Fruit fly (Drosophila melanogaster): ENCODE data around the gene mtgo.

Gene mtgo

dm6 chr2L:16535673-16536144 is 9.1 kb upstream of the mtgo start (continued):
- peak; percentile 97 for TF ChIP-seq row (GFP tag; IDR thresholded peaks at IDR 0.05)
- TF ChIP-seq btn (GFP tag; optimal IDR thresholded peaks at IDR 0.05): peak; percentile 76
- TF ChIP-seq tin (GFP tag; optimal IDR thresholded peaks at IDR 0.05): peak; percentile 88
- peak; percentile 67 for TF ChIP-seq CG4282 (GFP tag; optimal IDR thresholded peaks at IDR 0.05)
- peak; percentile 47 for TF ChIP-seq tup (GFP tag; optimal IDR thresholded peaks at IDR 0.05)
- TF ChIP-seq CG34422 (GFP tag; IDR thresholded peaks at IDR 0.05): peak; percentile 96
- TF ChIP-seq trem (tag; optimal IDR thresholded peaks at IDR 0.05): peak; percentile 94
- peak; percentile 84 to 90 for TF ChIP-seq Hr51 (GFP tag; optimal IDR thresholded peaks at IDR 0.05)
- TF ChIP-seq tap (tag; optimal IDR thresholded peaks at IDR 0.05): peak; percentile 92
- TF ChIP-seq tx (GFP tag; optimal IDR thresholded peaks at IDR 0.05): peak; percentile 65
- peak; percentile 58 for TF ChIP-seq CG10543 (GFP tag; optimal IDR thresholded peaks at IDR 0.05)
- TF ChIP-seq Dip3 (GFP tag; optimal IDR thresholded peaks at IDR 0.05): peak; percentile 63
- peak; percentile 84 for TF ChIP-seq jigr1 (GFP tag; IDR thresholded peaks at IDR 0.05)
- peak; percentile 85 for TF ChIP-seq gt (GFP tag; IDR thresholded peaks at IDR 0.05)
- peak; percentile 82 for TF ChIP-seq CG9215 (GFP tag; IDR thresholded peaks at IDR 0.05)
- no peak for TF ChIP-seq h (optimal IDR thresholded peaks at IDR 0.05)
- peak; percentile 94 for TF ChIP-seq fd96Cb (tag; optimal IDR thresholded peaks at IDR 0.05)
- TF ChIP-seq p53 (GFP tag; optimal IDR thresholded peaks at IDR 0.05): peak; percentile 62
- peak; percentile 68 for TF ChIP-seq luna (GFP tag; optimal IDR thresholded peaks at IDR 0.05)
- peak; percentile 94 for TF ChIP-seq Med (GFP tag)
- peak; percentile 79 for TF ChIP-seq CG6765 (GFP tag; optimal IDR thresholded peaks at IDR 0.05)
- peak; percentile 85 for TF ChIP-seq Hand (GFP tag; optimal IDR thresholded peaks at IDR 0.05)
- peak; percentile 49 for TF ChIP-seq Neu2 (GFP tag; optimal IDR thresholded peaks at IDR 0.05; ENCODE audit: borderline replicate concordance)
- peak; percentile 94 for TF ChIP-seq zf30C (GFP tag; optimal IDR thresholded peaks at IDR 0.05)
- peak; percentile 98 for TF ChIP-seq oc (tag; optimal IDR thresholded peaks at IDR 0.05)
- no peak for TF ChIP-seq br (optimal IDR thresholded peaks at IDR 0.05)
- TF ChIP-seq CG5180 (GFP tag; optimal IDR thresholded peaks at IDR 0.05): peak; percentile 76
- peak; percentile 72 for TF ChIP-seq CG10274 (GFP tag; optimal IDR thresholded peaks at IDR 0.05)
- TF ChIP-seq CG14667 (GFP tag; IDR thresholded peaks at IDR 0.05): peak; percentile 90
- TF ChIP-seq psq (GFP tag; optimal IDR thresholded peaks at IDR 0.05): peak; percentile 84
- TF ChIP-seq CG10366 (GFP tag; IDR thresholded peaks at IDR 0.05): peak; percentile 91
- TF ChIP-seq vvl (GFP tag; IDR thresholded peaks at IDR 0.05): peak; percentile 98
- peak; percentile 92 for TF ChIP-seq CG14710 (tag; optimal IDR thresholded peaks at IDR 0.05)
- TF ChIP-seq dati (GFP tag; IDR thresholded peaks at IDR 0.05): peak; percentile 92
- no peak for TF ChIP-seq gfzf (GFP tag; optimal IDR thresholded peaks at IDR 0.05)
- TF ChIP-seq CG2875 (GFP tag; optimal IDR thresholded peaks at IDR 0.05): peak; percentile 94
- TF ChIP-seq unc-4 (GFP tag; IDR thresholded peaks at IDR 0.05; ENCODE audit: partially characterized antibody): no peak
- peak; percentile 81 for TF ChIP-seq CG9817 (tag; optimal IDR thresholded peaks at IDR 0.05)
- peak; percentile 95 for TF ChIP-seq CG2678 (tag; optimal IDR thresholded peaks at IDR 0.05)
- TF ChIP-seq fru (optimal IDR thresholded peaks at IDR 0.05): no peak
- peak; percentile 96 for TF ChIP-seq Sox102F (GFP tag; optimal IDR thresholded peaks at IDR 0.05)
- TF ChIP-seq CG12155 (GFP tag; optimal IDR thresholded peaks at IDR 0.05): peak; percentile 80
- TF ChIP-seq CG14014 (GFP tag; IDR thresholded peaks at IDR 0.05): peak; percentile 93
- peak in 1 of 2 experiments; percentile 96 for TF ChIP-seq Eip74EF (GFP tag; optimal IDR thresholded peaks at IDR 0.05)
- TF ChIP-seq Sry-δ (GFP tag; optimal IDR thresholded peaks at IDR 0.05): peak; percentile 44
- peak; percentile 82 for TF ChIP-seq fd64A (GFP tag; optimal IDR thresholded peaks at IDR 0.05)
- peak; percentile 92 for TF ChIP-seq CG12299 (tag; optimal IDR thresholded peaks at IDR 0.05)
- peak; percentile 84 for TF ChIP-seq Mad (GFP tag; optimal IDR thresholded peaks at IDR 0.05)
- peak; percentile 80 for TF ChIP-seq schlank (tag; optimal IDR thresholded peaks at IDR 0.05)
- TF ChIP-seq NfI (GFP tag; optimal IDR thresholded peaks at IDR 0.05): peak; percentile 89
- peak; percentile 90 for TF ChIP-seq ase (GFP tag; IDR thresholded peaks at IDR 0.05)

Data from whole organism, embryonic.